Fruit fly (Drosophila melanogaster) whole organism, embryonic: ENCODE data around the gene alpha-Spec.

Source experiments
- BtbVII ChIP-seq: fragments of 200-800 bp; sonication (Bioruptor generic); optimal IDR thresholded peaks from 3 replicates; lab custom pipeline; 2017; ENCODE audit warnings: missing biosample characterization, mild to moderate bottlenecking, missing genetic modification characterization
- CG12104 ChIP-seq: fragments of 200-800 bp; sonication (Bioruptor generic); optimal IDR thresholded peaks from 3 replicates; lab custom pipeline; 2016; ENCODE audit warnings: missing biosample characterization, missing genetic modification characterization
- CG12236 ChIP-seq: fragments of 200-800 bp; sonication (Bioruptor generic); optimal IDR thresholded peaks from 2 replicates; lab custom pipeline; 2016; ENCODE audit warnings: missing biosample characterization, missing genetic modification characterization
- CG12391 ChIP-seq: fragments of 200-800 bp; sonication (Bioruptor generic); optimal IDR thresholded peaks from 3 replicates; lab custom pipeline; 2018; ENCODE audit warnings: missing biosample characterization, mild to moderate bottlenecking, missing genetic modification characterization, moderate library complexity
- CG14860 ChIP-seq: fragments of 200-800 bp; sonication (Bioruptor generic); IDR thresholded peaks from 3 replicates; pipeline ENCODE4 v1.3.6; 2022; ENCODE audit warnings: missing biosample characterization, missing genetic modification characterization; ENCODE audit not compliant: partially characterized antibody
- CG14965 ChIP-seq: fragments of 200-800 bp; sonication (Bioruptor generic); optimal IDR thresholded peaks from 2 replicates; lab custom pipeline; 2016; ENCODE audit warnings: missing biosample characterization, missing genetic modification characterization, borderline replicate concordance
- CG18011 ChIP-seq: fragments of 200-800 bp; sonication (Bioruptor generic); optimal IDR thresholded peaks from 2 replicates; lab custom pipeline; 2017; ENCODE audit warnings: missing biosample characterization, missing genetic modification characterization, mild to moderate bottlenecking, moderate library complexity, missing genotype
- CG18476 ChIP-seq: fragments of 200-800 bp; sonication (Bioruptor generic); optimal IDR thresholded peaks from 2 replicates; lab custom pipeline; 2016; ENCODE audit warnings: missing biosample characterization, mild to moderate bottlenecking, missing genetic modification characterization
- CG2712 ChIP-seq: fragments of 200-800 bp; optimal IDR thresholded peaks from 3 replicates; lab custom pipeline; 2019; ENCODE audit warnings: missing biosample characterization, mild to moderate bottlenecking, missing genetic modification characterization, moderate library complexity
- CG3065 ChIP-seq: fragments of 200-800 bp; sonication (Bioruptor generic); optimal IDR thresholded peaks from 2 replicates; lab custom pipeline; 2016; ENCODE audit warnings: missing biosample characterization, missing genetic modification characterization
- CG31388 ChIP-seq: fragments of 200-800 bp; sonication (Bioruptor generic); optimal IDR thresholded peaks from 2 replicates; lab custom pipeline; 2016; ENCODE audit warnings: missing biosample characterization, missing genetic modification characterization
- CG3163 ChIP-seq: fragments of 200-800 bp; sonication (Bioruptor generic); optimal IDR thresholded peaks from 3 replicates; lab custom pipeline; 2016; ENCODE audit warnings: missing biosample characterization, missing genetic modification characterization
- CG34422 ChIP-seq: fragments of 200-800 bp; sonication (Bioruptor generic); IDR thresholded peaks from 3 replicates; pipeline ENCODE4 v1.3.6; 2022; ENCODE audit warnings: missing biosample characterization, missing genetic modification characterization
- CG42726 ChIP-seq: fragments of 200-800 bp; sonication (Bioruptor generic); IDR thresholded peaks from 2 replicates; pipeline ENCODE4 v1.3.6; 2022; ENCODE audit warnings: missing biosample characterization, missing genetic modification characterization; ENCODE audit not compliant: partially characterized antibody
- CG4424 ChIP-seq: fragments of 200-800 bp; sonication (Bioruptor generic); optimal IDR thresholded peaks from 3 replicates; lab custom pipeline; 2016; ENCODE audit warnings: missing biosample characterization, missing genetic modification characterization
- CG4707 ChIP-seq: fragments of 200-800 bp; sonication (Bioruptor generic); optimal IDR thresholded peaks from 2 replicates; lab custom pipeline; 2018; ENCODE audit warnings: missing biosample characterization, mild to moderate bottlenecking, missing genetic modification characterization, moderate library complexity
- CG6791 ChIP-seq: fragments of 200-800 bp; sonication (Bioruptor generic); IDR thresholded peaks from 3 replicates; pipeline ENCODE4 v1.3.6; 2022; ENCODE audit warnings: missing biosample characterization, missing genetic modification characterization; ENCODE audit not compliant: partially characterized antibody
- CG8944 ChIP-seq: fragments of 200-800 bp; sonication (Bioruptor generic); optimal IDR thresholded peaks from 3 replicates; lab custom pipeline; 2016; ENCODE audit warnings: missing biosample characterization, missing genetic modification characterization
- CG9876 ChIP-seq: fragments of 200-800 bp; sonication (Bioruptor generic); optimal IDR thresholded peaks from 2 replicates; lab custom pipeline; 2016; ENCODE audit warnings: missing biosample characterization, missing genetic modification characterization
- D ChIP-seq, 2 experiments: fragments of 200-800 bp in 1 of 2; fragments of >200 bp in 1 of 2; sonication (Bioruptor generic) in 1 of 2; optimal IDR thresholded peaks; 2 replicates in 1 of 2; 3 replicates in 1 of 2; lab custom pipeline; 2017; ENCODE audit warnings: mild to moderate bottlenecking in 1 of 2, missing biosample characterization in 1 of 2, missing genetic modification characterization in 1 of 2, missing genetic modification reagents in 1 of 2
- Doc3 ChIP-seq: fragments of 200-800 bp; sonication (Bioruptor generic); IDR thresholded peaks from 3 replicates; pipeline ENCODE4 v1.3.6; 2022; ENCODE audit warnings: missing biosample characterization, missing genetic modification characterization; ENCODE audit not compliant: partially characterized antibody
- Elba2 ChIP-seq: fragments of 200-800 bp; sonication (Bioruptor generic); optimal IDR thresholded peaks from 3 replicates; lab custom pipeline; 2016; ENCODE audit warnings: missing biosample characterization, missing genetic modification characterization
- Fer1 ChIP-seq: fragments of 200-800 bp; sonication (Bioruptor generic); optimal IDR thresholded peaks from 2 replicates; lab custom pipeline; 2017; ENCODE audit warnings: missing biosample characterization, mild to moderate bottlenecking, missing genetic modification characterization
- HLH4C ChIP-seq: fragments of 200-800 bp; sonication (Bioruptor generic); IDR thresholded peaks from 3 replicates; pipeline ENCODE4 v1.3.6; 2022; ENCODE audit warnings: missing biosample characterization, missing genetic modification characterization; ENCODE audit not compliant: partially characterized antibody
- Hey ChIP-seq: fragments of 200-800 bp; sonication (Bioruptor generic); optimal IDR thresholded peaks from 3 replicates; lab custom pipeline; 2018; ENCODE audit warnings: missing biosample characterization, mild to moderate bottlenecking, missing genetic modification characterization
- Lim3 ChIP-seq: fragments of 200-800 bp; sonication (Bioruptor generic); IDR thresholded peaks from 2 replicates; pipeline ENCODE4 v1.3.6; 2022; ENCODE audit warnings: missing biosample characterization, missing genetic modification characterization
- Spps ChIP-seq: fragments of 200-800 bp; sonication (Bioruptor generic); optimal IDR thresholded peaks from 2 replicates; lab custom pipeline; 2018; ENCODE audit warnings: missing biosample characterization, mild to moderate bottlenecking, missing genetic modification characterization
- Xrp1 ChIP-seq: fragments of 200-800 bp; sonication (Bioruptor generic); IDR thresholded peaks from 2 replicates; pipeline ENCODE4 v1.3.6; 2022; ENCODE audit warnings: missing biosample characterization, missing genetic modification characterization
- ara ChIP-seq: fragments of 200-800 bp; sonication (Bioruptor generic); IDR thresholded peaks from 2 replicates; pipeline ENCODE4 v1.3.6; 2022; ENCODE audit warnings: missing biosample characterization, missing genetic modification characterization
- exex ChIP-seq: fragments of 200-800 bp; sonication (Bioruptor generic); optimal IDR thresholded peaks from 4 replicates; lab custom pipeline; 2018; ENCODE audit warnings: missing biosample characterization, mild to moderate bottlenecking, missing genetic modification characterization, moderate library complexity
- fd3F ChIP-seq: fragments of 200-800 bp; sonication (Bioruptor generic); optimal IDR thresholded peaks from 2 replicates; lab custom pipeline; 2018; ENCODE audit warnings: missing biosample characterization, mild to moderate bottlenecking, missing genetic modification characterization, moderate library complexity
- fru ChIP-seq: fragments of >200 bp; optimal IDR thresholded peaks from 2 replicates; lab custom pipeline; 2017
- ftz-f1 ChIP-seq: fragments of 200-800 bp; sonication (Bioruptor generic); optimal IDR thresholded peaks from 2 replicates; lab custom pipeline; 2016; ENCODE audit warnings: missing biosample characterization, missing genetic modification characterization
- hkb ChIP-seq, 2 experiments: fragments of 200-800 bp in 1 of 2; fragments of >200 bp in 1 of 2; sonication (Bioruptor generic) in 1 of 2; IDR thresholded peaks in 1 of 2; optimal IDR thresholded peaks in 1 of 2; 2 replicates each; pipeline versions ENCODE4 v1.3.6 to Lab custom; 2017 to 2022; ENCODE audit warnings: missing biosample characterization in 1 of 2, missing genetic modification characterization in 1 of 2
- insv ChIP-seq, 2 experiments: fragments of 200-800 bp; sonication (Bioruptor generic); optimal IDR thresholded peaks; 3 replicates each; lab custom pipeline; 2016 to 2018; ENCODE audit warnings: missing biosample characterization in 2 of 2, missing genetic modification characterization in 2 of 2
- klu ChIP-seq: fragments of 200-800 bp; sonication (Bioruptor generic); IDR thresholded peaks from 2 replicates; pipeline ENCODE4 v1.3.6; 2022; ENCODE audit warnings: missing biosample characterization, missing genetic modification characterization
- lab ChIP-seq: fragments of 200-800 bp; sonication (Bioruptor generic); optimal IDR thresholded peaks from 3 replicates; lab custom pipeline; 2017; ENCODE audit warnings: missing biosample characterization, missing genetic modification characterization, mild to moderate bottlenecking, moderate library complexity, missing genetic modification reagents
- pan ChIP-seq, 4 experiments: fragments of >200 bp in 3 of 4; fragments of 200-800 bp in 1 of 4; sonication (Bioruptor generic) in 1 of 4; optimal IDR thresholded peaks in 3 of 4; IDR thresholded peaks in 1 of 4; 2 replicates each; pipeline versions ENCODE4 v1.3.6 to Lab custom; 2017 to 2022; ENCODE audit warnings: missing biosample characterization in 2 of 4, missing genetic modification characterization in 2 of 4, mixed read lengths in 1 of 4
- pros ChIP-seq: fragments of 200-800 bp; sonication (Bioruptor generic); optimal IDR thresholded peaks from 3 replicates; lab custom pipeline; 2019; ENCODE audit warnings: missing biosample characterization, mild to moderate bottlenecking, missing genetic modification characterization, moderate library complexity
- pum ChIP-seq: fragments of 200-800 bp; sonication (Bioruptor generic); optimal IDR thresholded peaks from 2 replicates; lab custom pipeline; 2016; ENCODE audit warnings: missing biosample characterization, missing genetic modification characterization
- sens ChIP-seq: fragments of 200-800 bp; sonication (Bioruptor generic); peaks from one replicate; lab custom pipeline; 2016; ENCODE audit warnings: missing biosample characterization, missing genetic modification characterization
- sim ChIP-seq: fragments of 200-800 bp; sonication (Bioruptor generic); IDR thresholded peaks from 2 replicates; pipeline ENCODE4 v1.3.6; 2022; ENCODE audit warnings: missing biosample characterization, missing genetic modification characterization
- stwl ChIP-seq: fragments of 200-800 bp; sonication (Bioruptor generic); optimal IDR thresholded peaks from 3 replicates; lab custom pipeline; 2018; ENCODE audit warnings: missing biosample characterization, mild to moderate bottlenecking, missing genetic modification characterization, moderate library complexity
- tna ChIP-seq: fragments of 200-800 bp; sonication (Bioruptor generic); IDR thresholded peaks from 2 replicates; pipeline ENCODE4 v1.3.6; 2022; ENCODE audit warnings: missing biosample characterization, missing genetic modification characterization; ENCODE audit not compliant: partially characterized antibody
- tx ChIP-seq: fragments of 200-800 bp; sonication (Bioruptor generic); optimal IDR thresholded peaks from 2 replicates; lab custom pipeline; 2016; ENCODE audit warnings: missing biosample characterization, missing genetic modification characterization
- usp ChIP-seq: fragments of >200 bp; optimal IDR thresholded peaks from 2 replicates; lab custom pipeline; 2017; ENCODE audit warnings: missing biosample characterization, missing genetic modification characterization
- vvl ChIP-seq: fragments of 200-800 bp; sonication (Bioruptor generic); IDR thresholded peaks from 2 replicates; pipeline ENCODE4 v1.3.6; 2022; ENCODE audit warnings: missing biosample characterization, missing genetic modification characterization
- zen2 ChIP-seq: fragments of 200-800 bp; sonication (Bioruptor generic); IDR thresholded peaks from 3 replicates; pipeline ENCODE4 v1.3.6; 2022; ENCODE audit warnings: missing biosample characterization, missing genetic modification characterization; ENCODE audit not compliant: partially characterized antibody
- zfh1 ChIP-seq: fragments of 200-800 bp; sonication (Bioruptor generic); IDR thresholded peaks from 3 replicates; pipeline ENCODE4 v1.3.6; 2022; ENCODE audit warnings: missing biosample characterization, missing genetic modification characterization

The alpha-Spec gene

dm6 chr3L:1730873-1731272 lies 64.3 kb downstream of the alpha-Spec start, which contains the start of gene drpr (continued):
- TF ChIP-seq CG4424 (GFP tag; lab: Kevin White, UChicago) = no peak
- TF ChIP-seq CG14965 (GFP tag; lab: Kevin White, UChicago) = no peak
- TF ChIP-seq zen2 (GFP tag; lab: Robert Waterston, UW) = no peak
- TF ChIP-seq CG3163 (GFP tag; lab: Kevin White, UChicago) = no peak
- 0 out of 3 replicates have a peak, but pooled peaks have one; percentile 35 for TF ChIP-seq HLH4C
- no peak for TF ChIP-seq CG14860 (GFP tag; lab: Robert Waterston, UW)
- TF ChIP-seq pum = no peak
- no peak for TF ChIP-seq fru (lab: Kevin White, UChicago)
- TF ChIP-seq lab (GFP tag; lab: Kevin White, UChicago) = peak; percentile 49
- TF ChIP-seq fd3F = no peak
- TF ChIP-seq zfh1 (GFP tag; lab: Robert Waterston, UW) = 0 out of 3 replicates have a peak, but pooled peaks have one; percentile 10
- no peak for TF ChIP-seq CG8944
- TF ChIP-seq CG12236 = no peak
- no peak for TF ChIP-seq usp (GFP tag; lab: Kevin White, UChicago)
- TF ChIP-seq CG4707 (GFP tag; lab: Kevin White, UChicago) = peak; percentile 54
- TF ChIP-seq CG12391 (tag; lab: Kevin White, UChicago) = peak; percentile 26
- no peak for TF ChIP-seq Hey (tag; lab: Kevin White, UChicago)
- TF ChIP-seq Elba2 = no peak
- no peak for TF ChIP-seq D (optimal IDR thresholded peaks at IDR 0.05; lab: Kevin White, UChicago)
- no peak for TF ChIP-seq D (GFP tag; optimal IDR thresholded peaks at IDR 0.05; lab: Kevin White, UChicago)
- peak; percentile 42; the same call in 1 of the 2 replicates for TF ChIP-seq tna (GFP tag; lab: Robert Waterston, UW)
- TF ChIP-seq stwl (tag; lab: Kevin White, UChicago) = peak; percentile 70
- no peak for TF ChIP-seq pan (optimal IDR thresholded peaks at IDR 0.05; lab: Kevin White, UChicago)
- no peak for TF ChIP-seq pan (GFP tag; optimal IDR thresholded peaks at IDR 0.05 in 1 of 2, IDR thresholded peaks at IDR 0.05 in 1 of 2)
- peak; percentile 19 for TF ChIP-seq exex (tag; lab: Kevin White, UChicago)
- peak; percentile 46 for TF ChIP-seq CG2712 (tag; lab: Kevin White, UChicago)
- no peak for TF ChIP-seq hkb (optimal IDR thresholded peaks at IDR 0.05; lab: Kevin White, UChicago)
- no peak for TF ChIP-seq hkb (GFP tag; IDR thresholded peaks at IDR 0.05; lab: Robert Waterston, UW)
- no peak for TF ChIP-seq ara (GFP tag; lab: Robert Waterston, UW)
- peak; percentile 6; the same call in 1 of the 3 replicates for TF ChIP-seq CG6791
- TF ChIP-seq tx (GFP tag; lab: Kevin White, UChicago) = no peak
- peak; percentile 46; the same call in 1 of the 2 replicates for TF ChIP-seq CG42726 (GFP tag; lab: Robert Waterston, UW)
- TF ChIP-seq Lim3 (GFP tag; lab: Robert Waterston, UW) = no peak
- no peak for TF ChIP-seq klu
- TF ChIP-seq CG18476 (GFP tag; lab: Kevin White, UChicago) = no peak
- no peak for TF ChIP-seq insv (GFP tag; optimal IDR thresholded peaks at IDR 0.05; lab: Kevin White, UChicago)
- TF ChIP-seq Fer1 = peak; percentile 57
- no peak for TF ChIP-seq CG31388 (GFP tag; lab: Kevin White, UChicago)
- no peak for TF ChIP-seq CG18011 (GFP tag; lab: Kevin White, UChicago)
- TF ChIP-seq ftz-f1 (GFP tag; lab: Kevin White, UChicago) = peak; percentile 1
- peak; percentile 61 for TF ChIP-seq vvl
- TF ChIP-seq CG12104 (GFP tag; lab: Kevin White, UChicago) = no peak
- peak; percentile 71 for TF ChIP-seq CG34422 (GFP tag; lab: Robert Waterston, UW)
- TF ChIP-seq Xrp1 (GFP tag; lab: Robert Waterston, UW) = no peak
- TF ChIP-seq sim (GFP tag; lab: Robert Waterston, UW) = no peak
- TF ChIP-seq Spps (tag; lab: Kevin White, UChicago) = no peak
- no peak for TF ChIP-seq CG9876
- TF ChIP-seq sens (GFP tag; lab: Kevin White, UChicago) = peak; percentile 84
- TF ChIP-seq pros = no peak
- TF ChIP-seq BtbVII = peak; percentile 43
- TF ChIP-seq CG3065 = no peak
- TF ChIP-seq Doc3 = no peak
